Fruit fly (Drosophila melanogaster): Measurements from ENCODE around the gene CG43362.

The CG43362 gene

DNA sequence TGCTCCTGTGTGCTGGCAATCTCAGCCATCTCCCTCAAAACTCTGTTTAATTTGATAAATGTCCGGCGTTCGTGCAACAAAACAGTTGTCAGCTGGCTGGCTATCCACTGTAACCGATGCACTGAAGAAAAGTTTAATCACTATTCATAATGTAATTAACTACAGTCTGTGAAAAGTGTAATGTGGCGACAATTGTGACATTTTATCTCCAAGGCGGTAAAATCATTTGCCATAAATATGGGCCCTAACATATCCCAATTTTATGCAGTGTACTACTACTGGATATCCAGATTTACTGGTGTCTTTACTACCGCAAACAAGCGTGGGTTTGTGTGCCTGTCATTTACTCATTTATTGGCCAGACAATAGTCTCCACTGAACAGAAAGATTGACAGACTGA, 37.5 kb upstream of the CG43362 start (continued):
- TF ChIP-seq Scr (GFP tag; IDR thresholded peaks at IDR 0.05; ENCODE audit: partially characterized antibody) (no peak), pros (GFP tag; optimal IDR thresholded peaks at IDR 0.05) (no peak), Ssrp (tag; optimal IDR thresholded peaks at IDR 0.05) (no peak), CG6791 (GFP tag; IDR thresholded peaks at IDR 0.05; ENCODE audit: partially characterized antibody) (no peak), al (GFP tag; IDR thresholded peaks at IDR 0.05) (no peak), CG11456 (GFP tag; IDR thresholded peaks at IDR 0.05) (no peak), Nf-YB (GFP tag; optimal IDR thresholded peaks at IDR 0.05) (no peak), CG7556 (GFP tag; optimal IDR thresholded peaks at IDR 0.05) (peak; percentile 30), CG8281 (tag; optimal IDR thresholded peaks at IDR 0.05) (peak; percentile 80), CG8478 (optimal IDR thresholded peaks at IDR 0.05) (no peak), Sry-β (GFP tag; optimal IDR thresholded peaks at IDR 0.05) (no peak), kah (GFP tag; optimal IDR thresholded peaks at IDR 0.05) (no peak), rib (GFP tag; IDR thresholded peaks at IDR 0.05) (no peak), CG11085 (GFP tag; IDR thresholded peaks at IDR 0.05) (no peak), ttk (GFP tag; IDR thresholded peaks at IDR 0.05) (peak; percentile 40; the same call in 1 of the 2 replicates), Mes4 (GFP tag; optimal IDR thresholded peaks at IDR 0.05) (no peak), esg (GFP tag; conservative IDR thresholded peaks at IDR 0.05) (no peak), CG2202 (tag; optimal IDR thresholded peaks at IDR 0.05) (no peak), sc (optimal IDR thresholded peaks at IDR 0.05) (no peak), sc (GFP tag; optimal IDR thresholded peaks at IDR 0.05) (peak; percentile 54), CG15073 (GFP tag; optimal IDR thresholded peaks at IDR 0.05) (no peak), caup (GFP tag; optimal IDR thresholded peaks at IDR 0.05; ENCODE audit: severe bottlenecking) (no peak), CG4282 (GFP tag; optimal IDR thresholded peaks at IDR 0.05) (no peak), gem (tag; optimal IDR thresholded peaks at IDR 0.05) (peak; percentile 63), CG4854 (GFP tag; optimal IDR thresholded peaks at IDR 0.05) (no peak), chn (GFP tag; optimal IDR thresholded peaks at IDR 0.05) (peak; percentile 17), NC2β (GFP tag; optimal IDR thresholded peaks at IDR 0.05) (no peak), Oli (tag; optimal IDR thresholded peaks at IDR 0.05) (peak; percentile 54), CG30403 (GFP tag; optimal IDR thresholded peaks at IDR 0.05) (peak; percentile 30), Poxn (GFP tag; IDR thresholded peaks at IDR 0.05) (no peak), en (GFP tag; optimal IDR thresholded peaks at IDR 0.05) (peak; percentile 34), ems (GFP tag; optimal IDR thresholded peaks at IDR 0.05) (no peak), ftz-f1 (GFP tag; optimal IDR thresholded peaks at IDR 0.05) (no peak), CG3847 (GFP tag; IDR thresholded peaks at IDR 0.05) (no peak), ATbp (GFP tag; optimal IDR thresholded peaks at IDR 0.05) (peak; percentile 67), CG18619 (GFP tag; optimal IDR thresholded peaks at IDR 0.05) (no peak), HLH4C (GFP tag; IDR thresholded peaks at IDR 0.05; ENCODE audit: partially characterized antibody) (no peak), vfl (GFP tag; optimal IDR thresholded peaks at IDR 0.05) (no peak), CG2120 (GFP tag; optimal IDR thresholded peaks at IDR 0.05) (peak; percentile 39), CG11093 (GFP tag; IDR thresholded peaks at IDR 0.05) (0 out of 3 replicates have a peak, but pooled peaks have one; percentile 41), CHES-1-like (GFP tag; optimal IDR thresholded peaks at IDR 0.05) (no peak), CG17568 (GFP tag; optimal IDR thresholded peaks at IDR 0.05) (no peak), Hmx (GFP tag; optimal IDR thresholded peaks at IDR 0.05) (no peak), vvl (GFP tag; IDR thresholded peaks at IDR 0.05) (peak; percentile 77), CG30020 (tag; optimal IDR thresholded peaks at IDR 0.05) (no peak), CG18599 (GFP tag; optimal IDR thresholded peaks at IDR 0.05) (peak; percentile 48), Lpt (GFP tag; optimal IDR thresholded peaks at IDR 0.05) (no peak), ro (GFP tag; IDR thresholded peaks at IDR 0.05) (no peak), hb (GFP tag; IDR thresholded peaks at IDR 0.05; ENCODE audit: partially characterized antibody) (no peak), YL-1 (GFP tag; optimal IDR thresholded peaks at IDR 0.05) (no peak), CG3163 (GFP tag; optimal IDR thresholded peaks at IDR 0.05) (no peak), pnt (GFP tag; optimal IDR thresholded peaks at IDR 0.05) (peak; percentile 47)
